Worm (Caenorhabditis elegans): ENCODE measurements around the gene C46A5.1.

C46A5.1 gene

ce11 chrIV:7791821-7792446, 28.2 kb downstream of the C46A5.1 start, which contains the start of gene C33H5.13 (continued):
- TF ChIP-seq ZK185.1 (tag; optimal IDR thresholded peaks at IDR 0.05; ENCODE audit: poor library complexity, severe bottlenecking) (peak; percentile 12), ztf-3 (GFP tag; optimal IDR thresholded peaks at IDR 0.05) (no peak), D2030.7 (GFP tag; IDR thresholded peaks at IDR 0.05) (no peak), ama-1 (optimal IDR thresholded peaks at IDR 0.05) (no peak), ama-1 (GFP tag; optimal IDR thresholded peaks at IDR 0.05) (no peak), die-1 (tag; optimal IDR thresholded peaks at IDR 0.05) (no peak), nhr-179 (tag; optimal IDR thresholded peaks at IDR 0.05) (no peak), mcd-1 (GFP tag; IDR thresholded peaks at IDR 0.05) (no peak), K11D2.4 (GFP tag; IDR thresholded peaks at IDR 0.05) (no peak), lin-54 (GFP tag; optimal IDR thresholded peaks at IDR 0.05) (no peak), nhr-80 (tag; optimal IDR thresholded peaks at IDR 0.05) (peak; percentile 66), sea-2 (GFP tag; IDR thresholded peaks at IDR 0.05) (no peak)

ce11 chrIV:7794709-7795108, 31.0 kb downstream of the C46A5.1 start, which contains the start of gene ntp-1:
ntp-1 (minus strand) TSS chrIV:7794809.
- no peak for TF ChIP-seq chd-7 (tag; optimal IDR thresholded peaks at IDR 0.05)
- TF ChIP-seq F23B12.7 (tag; optimal IDR thresholded peaks at IDR 0.05; ENCODE audit: insufficient read depth), result no peak
- no peak for TF ChIP-seq lsy-27 (tag; optimal IDR thresholded peaks at IDR 0.05; ENCODE audit: borderline replicate concordance, insufficient read depth)
- no peak for TF ChIP-seq ZK185.1 (tag; optimal IDR thresholded peaks at IDR 0.05; ENCODE audit: poor library complexity, severe bottlenecking)
- no peak for TF ChIP-seq Y79H2A.3 (GFP tag; conservative IDR thresholded peaks at IDR 0.05)

DNA sequence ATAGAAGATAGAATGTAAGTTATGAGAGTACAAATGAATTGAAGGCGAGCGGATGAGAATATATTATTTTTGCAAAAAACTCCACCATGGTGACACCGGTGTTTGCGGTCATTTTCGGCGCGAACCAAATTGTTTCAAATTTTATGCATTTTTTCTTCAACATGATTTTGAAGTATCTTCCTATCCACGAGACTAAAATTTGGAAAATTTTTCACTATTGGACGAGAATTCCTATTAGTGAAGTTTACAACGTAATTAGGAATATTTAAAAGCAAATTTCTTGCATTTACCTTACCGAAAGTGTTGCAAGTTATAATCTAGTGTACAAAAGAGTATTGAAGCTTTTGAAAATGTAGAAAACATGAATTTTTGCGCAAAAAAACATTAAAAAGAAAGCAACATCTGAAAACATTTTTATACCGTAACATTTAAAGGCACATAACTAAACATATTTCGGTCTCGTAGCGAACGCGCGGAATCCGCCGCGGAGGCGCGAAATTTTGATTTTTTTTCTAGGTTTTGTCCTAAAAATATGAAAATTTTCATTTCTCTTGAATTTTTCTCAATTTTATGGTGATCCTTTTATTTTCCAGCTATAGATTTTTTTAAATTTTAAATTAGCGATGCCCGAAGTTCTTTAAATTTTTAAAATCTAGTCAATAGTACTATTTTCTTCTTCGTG, 32.8 kb downstream of the C46A5.1 start, which contains the start of gene sgo-1:
Gene sgo-1 (minus strand): TSS at position 51 of the 682 bp plus-strand sequence.
- TF ChIP-seq madf-8 (GFP tag; conservative IDR thresholded peaks at IDR 0.05) (peak; percentile 98), fkh-3 (tag; optimal IDR thresholded peaks at IDR 0.05) (no peak), nfyb-1 (GFP tag; IDR thresholded peaks at IDR 0.05) (peak; percentile 62; the same call in 1 of the 2 replicates), mes-4 (tag; optimal IDR thresholded peaks at IDR 0.05) (no peak), F37B4.10 (GFP tag; IDR thresholded peaks at IDR 0.05) (no peak), let-526 (GFP tag; IDR thresholded peaks at IDR 0.05) (no peak), Y95B8A.8 (GFP tag; IDR thresholded peaks at IDR 0.05) (peak; percentile 98), ccch-3 (GFP tag; optimal IDR thresholded peaks at IDR 0.05) (no peak), hmg-1.2 (GFP tag; IDR thresholded peaks at IDR 0.05) (peak; percentile 68), F33H1.4 (GFP tag; IDR thresholded peaks at IDR 0.05) (peak; percentile 100), ztf-26 (tag; optimal IDR thresholded peaks at IDR 0.05) (no peak), rcor-1 (GFP tag; IDR thresholded peaks at IDR 0.05) (peak; percentile 93), tbp1 (GFP tag; optimal IDR thresholded peaks at IDR 0.05) (peak; percentile 67), dpl-1 (GFP tag; optimal IDR thresholded peaks at IDR 0.05) (peak; percentile 95), efl-1 (GFP tag; optimal IDR thresholded peaks at IDR 0.05) (peak; percentile 100), lin-54 (GFP tag; optimal IDR thresholded peaks at IDR 0.05) (peak; percentile 91), hsf-1 (GFP tag; IDR thresholded peaks at IDR 0.05) (peak; percentile 92), rpc-1 (optimal IDR thresholded peaks at IDR 0.05) (no peak), rpc-1 (tag; optimal IDR thresholded peaks at IDR 0.05) (no peak), B0336.3 (GFP tag; IDR thresholded peaks at IDR 0.05) (peak; percentile 87), nhr-179 (tag; optimal IDR thresholded peaks at IDR 0.05) (no peak), ceh-100 (GFP tag; IDR thresholded peaks at IDR 0.05) (peak; percentile 66; the same call in 1 of the 2 replicates), snpc-1.3 (tag; optimal IDR thresholded peaks at IDR 0.05; ENCODE audit: insufficient read depth) (peak; percentile 85), snpc-3.4 (tag; optimal IDR thresholded peaks at IDR 0.05) (peak; percentile 95), ekl-4 (GFP tag; IDR thresholded peaks at IDR 0.05) (peak; percentile 88), Y79H2A.3 (GFP tag; conservative IDR thresholded peaks at IDR 0.05) (peak; percentile 87), B0019.2 (GFP tag; conservative IDR thresholded peaks at IDR 0.05) (peak; percentile 90), egl-44 (GFP tag; IDR thresholded peaks at IDR 0.05) (no peak), attf-6 (GFP tag; IDR thresholded peaks at IDR 0.05) (peak; percentile 85), xnd-1 (tag; optimal IDR thresholded peaks at IDR 0.05) (peak; percentile 99), nfya-2 (GFP tag; IDR thresholded peaks at IDR 0.05) (peak; percentile 70; the same call in 1 of the 2 replicates)

Data from whole organism, young adult.